Fruit fly (Drosophila melanogaster) whole organism, prepupa: Measurements from ENCODE around the gene CG5281.

Experiments
- CG10669 ChIP-seq: fragments of 200-800 bp; sonication (Bioruptor generic); optimal IDR thresholded peaks from 3 replicates; lab custom pipeline; 2018; ENCODE audit warnings: missing biosample characterization, mild to moderate bottlenecking, missing genetic modification characterization, moderate library complexity
- CG15336 ChIP-seq: fragments of 200-800 bp; sonication (Bioruptor generic); IDR thresholded peaks from 2 replicates; pipeline ENCODE4 v1.3.6; 2022; ENCODE audit warnings: missing biosample characterization, missing genetic modification characterization
- CG6808 ChIP-seq: fragments of 200-800 bp; sonication (Bioruptor generic); optimal IDR thresholded peaks from 3 replicates; lab custom pipeline; 2017; ENCODE audit warnings: missing biosample characterization, missing genetic modification characterization, mild to moderate bottlenecking, moderate library complexity, missing genetic modification reagents
- CG8319 ChIP-seq: fragments of 200-800 bp; sonication (Bioruptor generic); optimal IDR thresholded peaks from 3 replicates; lab custom pipeline; 2016; ENCODE audit warnings: missing biosample characterization, missing genetic modification characterization
- Smox ChIP-seq: fragments of 200-800 bp; sonication (Bioruptor generic); optimal IDR thresholded peaks from 3 replicates; lab custom pipeline; 2016; ENCODE audit warnings: missing biosample characterization, missing genetic modification characterization
- acj6 ChIP-seq: fragments of 200-800 bp; sonication (Bioruptor generic); optimal IDR thresholded peaks from 3 replicates; lab custom pipeline; 2016; ENCODE audit warnings: missing biosample characterization, missing genetic modification characterization

dm6 chr3R:11458851-11459175 lies 23.2 kb downstream of the CG5281 start:
- TF ChIP-seq acj6, result no peak
- no peak for TF ChIP-seq CG8319 (GFP tag; lab: Kevin White, UChicago)
- no peak for TF ChIP-seq Smox
- no peak for TF ChIP-seq CG6808 (GFP tag; lab: Kevin White, UChicago)
- TF ChIP-seq CG10669 (GFP tag; lab: Kevin White, UChicago), result no peak
- TF ChIP-seq CG15336, result no peak
